Worm (Caenorhabditis elegans) whole organism, L1 larva: ENCODE data around the gene test-1.

ENCODE experiments used
- C04F5.9 ChIP-seq: sonication (generic microtip); optimal IDR thresholded peaks from 2 replicates; lab custom pipeline; 2016; ENCODE audit warnings: missing genetic modification characterization, missing compliant biosample characterization
- C34B4.2 ChIP-seq: sonication (generic microtip); optimal IDR thresholded peaks from 2 replicates; lab custom pipeline; 2017; ENCODE audit warnings: mild to moderate bottlenecking, missing genetic modification characterization, missing compliant biosample characterization
- Y116A8C.19 ChIP-seq: sonication (generic microtip); optimal IDR thresholded peaks from 2 replicates; lab custom pipeline; 2016; ENCODE audit warnings: missing compliant biosample characterization, missing genetic modification characterization, borderline replicate concordance
- ama-1 ChIP-seq: fragments of 150-350 bp; optimal IDR thresholded peaks from 2 replicates; lab custom pipeline; 2014
- blmp-1 ChIP-seq: fragments of 150-350 bp; optimal IDR thresholded peaks from 2 replicates; lab custom pipeline; 2014; ENCODE audit warnings: missing biosample characterization, missing genetic modification characterization
- ceh-8 ChIP-seq: fragments of 200-800 bp; sonication (Bioruptor generic); optimal IDR thresholded peaks from 2 replicates; lab custom pipeline; 2018; ENCODE audit warnings: mild to moderate bottlenecking, missing genetic modification characterization, moderate library complexity, missing compliant biosample characterization
- ceh-88 ChIP-seq: fragments of 200-800 bp; sonication (Bioruptor generic); IDR thresholded peaks from 2 replicates; pipeline ENCODE4 v1.3.6; 2022; ENCODE audit warnings: missing genetic modification characterization, missing compliant biosample characterization
- ceh-90 ChIP-seq: sonication (generic microtip); optimal IDR thresholded peaks from 2 replicates; lab custom pipeline; 2016; ENCODE audit warnings: missing genetic modification characterization, missing compliant biosample characterization
- ces-1 ChIP-seq: fragments of 150-350 bp; optimal IDR thresholded peaks from 2 replicates; lab custom pipeline; 2014; ENCODE audit warnings: missing biosample characterization, missing genetic modification reagents, missing genetic modification characterization
- dsc-1 ChIP-seq: sonication (generic microtip); optimal IDR thresholded peaks from 2 replicates; lab custom pipeline; 2016; ENCODE audit warnings: mild to moderate bottlenecking, missing genetic modification characterization, missing compliant biosample characterization
- efl-1 ChIP-seq, 4 experiments: fragments of 150-350 bp; optimal IDR thresholded peaks in 3 of 4; peaks in 1 of 4; 1 replicate in 1 of 4; 2 replicates in 3 of 4; lab custom pipeline; 2014; ENCODE audit warnings: missing biosample characterization in 2 of 4, missing genetic modification characterization in 2 of 4, missing genetic modification reagents in 2 of 4
- efl-3 ChIP-seq: fragments of 200-800 bp; sonication (Bioruptor generic); optimal IDR thresholded peaks from 2 replicates; lab custom pipeline; 2018; ENCODE audit warnings: mild to moderate bottlenecking, missing genetic modification characterization, missing compliant biosample characterization
- egl-13 ChIP-seq: sonication (generic microtip); optimal IDR thresholded peaks from 2 replicates; lab custom pipeline; 2016; ENCODE audit warnings: missing genotype, missing genetic modification reagents, missing genetic modification characterization, missing compliant biosample characterization
- elt-2 ChIP-seq: sonication (generic microtip); optimal IDR thresholded peaks from 2 replicates; lab custom pipeline; 2016; ENCODE audit warnings: missing genetic modification characterization, mild to moderate bottlenecking, inconsistent platforms, missing compliant biosample characterization, missing genetic modification reagents
- ets-5 ChIP-seq: fragments of 200-800 bp; sonication (Bioruptor generic); IDR thresholded peaks from 2 replicates; pipeline ENCODE4 v1.3.6; 2022; ENCODE audit warnings: missing genetic modification characterization, missing compliant biosample characterization
- fkh-10 ChIP-seq: sonication (generic microtip); optimal IDR thresholded peaks from 2 replicates; lab custom pipeline; 2017; ENCODE audit warnings: missing biosample characterization, missing genetic modification reagents, missing genetic modification characterization
- fos-1 ChIP-seq: fragments of 150-350 bp; optimal IDR thresholded peaks from 2 replicates; lab custom pipeline; 2014; ENCODE audit warnings: missing biosample characterization, missing genetic modification characterization
- hlh-17 ChIP-seq: fragments of 200-800 bp; sonication (Bioruptor generic); optimal IDR thresholded peaks from 2 replicates; lab custom pipeline; 2018; ENCODE audit warnings: missing genetic modification characterization, mild to moderate bottlenecking, missing compliant biosample characterization, moderate library complexity, borderline replicate concordance
- hlh-4 ChIP-seq: sonication (generic microtip); optimal IDR thresholded peaks from 2 replicates; lab custom pipeline; 2016; ENCODE audit warnings: mild to moderate bottlenecking, missing genetic modification characterization, missing compliant biosample characterization
- irx-1 ChIP-seq: sonication (generic microtip); optimal IDR thresholded peaks from 2 replicates; lab custom pipeline; 2016; ENCODE audit warnings: missing genetic modification characterization, missing compliant biosample characterization
- jun-1 ChIP-seq: fragments of 150-350 bp; optimal IDR thresholded peaks from 2 replicates; lab custom pipeline; 2014; ENCODE audit warnings: missing biosample characterization, missing genetic modification reagents, missing genetic modification characterization
- lin-13 ChIP-seq: fragments of 150-350 bp; optimal IDR thresholded peaks from 2 replicates; lab custom pipeline; 2014; ENCODE audit warnings: missing biosample characterization, missing genetic modification reagents, missing genetic modification characterization
- lin-15B ChIP-seq: fragments of 150-350 bp; sonication (generic microtip); optimal IDR thresholded peaks from 3 replicates; lab custom pipeline; 2014; ENCODE audit warnings: missing biosample characterization, missing genetic modification characterization
- mab-9 ChIP-seq: fragments of 200-800 bp; sonication (Bioruptor generic); IDR thresholded peaks from 2 replicates; pipeline ENCODE4 v1.3.6; 2022; ENCODE audit warnings: missing genetic modification reagents, missing genetic modification characterization, missing compliant biosample characterization
- mef-2 ChIP-seq: fragments of 150-350 bp; optimal IDR thresholded peaks from 2 replicates; lab custom pipeline; 2014; ENCODE audit warnings: missing biosample characterization, missing genetic modification characterization
- nhr-11 ChIP-seq: fragments of 150-350 bp; optimal IDR thresholded peaks from 2 replicates; lab custom pipeline; 2014; ENCODE audit warnings: missing biosample characterization, missing genetic modification characterization
- nhr-12 ChIP-seq: sonication (generic microtip); optimal IDR thresholded peaks from 2 replicates; lab custom pipeline; 2017; ENCODE audit warnings: missing biosample characterization, missing genetic modification characterization
- nhr-19 ChIP-seq: fragments of 200-800 bp; sonication (Bioruptor generic); conservative IDR thresholded peaks from 2 replicates; pipeline ENCODE4 v1.3.6; 2022; ENCODE audit warnings: missing genetic modification characterization, missing compliant biosample characterization
- nhr-237 ChIP-seq: fragments of 150-350 bp; optimal IDR thresholded peaks from 2 replicates; lab custom pipeline; 2014; ENCODE audit warnings: missing biosample characterization, missing genetic modification characterization
- nhr-71 ChIP-seq: sonication (generic microtip); optimal IDR thresholded peaks from 2 replicates; lab custom pipeline; 2016; ENCODE audit warnings: mild to moderate bottlenecking, missing genetic modification characterization, moderate library complexity, missing compliant biosample characterization
- nhr-77 ChIP-seq: fragments of 150-350 bp; optimal IDR thresholded peaks from 2 replicates; lab custom pipeline; 2014; ENCODE audit warnings: missing biosample characterization, missing genetic modification characterization
- nhr-85 ChIP-seq: sonication (generic microtip); peaks from one replicate; lab custom pipeline; 2016; ENCODE audit warnings: missing genetic modification characterization, inconsistent platforms, missing compliant biosample characterization
- nhr-90 ChIP-seq: sonication (generic microtip); optimal IDR thresholded peaks from 2 replicates; lab custom pipeline; 2016; ENCODE audit warnings: mild to moderate bottlenecking, missing genetic modification characterization, missing compliant biosample characterization; ENCODE audit not compliant: poor library complexity
- rnt-1 ChIP-seq: sonication (generic microtip); optimal IDR thresholded peaks from 2 replicates; lab custom pipeline; 2016; ENCODE audit warnings: mild to moderate bottlenecking, missing genetic modification characterization, moderate library complexity, missing compliant biosample characterization
- snpc-4 ChIP-seq: fragments of 150-350 bp; optimal IDR thresholded peaks from 2 replicates; lab custom pipeline; 2014; ENCODE audit warnings: missing biosample characterization, missing genetic modification characterization
- snu-23 ChIP-seq: sonication (generic microtip); optimal IDR thresholded peaks from 2 replicates; lab custom pipeline; 2016; ENCODE audit warnings: missing genetic modification characterization, missing compliant biosample characterization
- sptf-1 ChIP-seq: fragments of 150-350 bp; optimal IDR thresholded peaks from 2 replicates; lab custom pipeline; 2014; ENCODE audit warnings: missing biosample characterization, missing genetic modification characterization
- swsn-7 ChIP-seq: sonication (generic microtip); optimal IDR thresholded peaks from 2 replicates; lab custom pipeline; 2016; ENCODE audit warnings: missing genetic modification characterization, missing compliant biosample characterization
- tlp-1 ChIP-seq: fragments of 150-350 bp; optimal IDR thresholded peaks from 2 replicates; lab custom pipeline; 2014; ENCODE audit warnings: missing biosample characterization, missing genetic modification characterization
- unc-130 ChIP-seq: fragments of 150-350 bp; optimal IDR thresholded peaks from 2 replicates; lab custom pipeline; 2017; ENCODE audit warnings: missing biosample characterization, missing genetic modification characterization, inconsistent platforms
- unc-30 ChIP-seq: sonication (generic microtip); optimal IDR thresholded peaks from 2 replicates; lab custom pipeline; 2017; ENCODE audit warnings: missing biosample characterization, missing genetic modification characterization
- unc-98 ChIP-seq: fragments of 200-800 bp; sonication (Bioruptor generic); IDR thresholded peaks from 2 replicates; pipeline ENCODE4 v1.3.6; 2022; ENCODE audit warnings: missing genetic modification characterization, missing compliant biosample characterization
- zip-4 ChIP-seq: fragments of 200-800 bp; sonication (Bioruptor generic); optimal IDR thresholded peaks from 2 replicates; lab custom pipeline; 2018; ENCODE audit warnings: mild to moderate bottlenecking, missing genetic modification characterization, moderate library complexity, missing compliant biosample characterization
- ztf-4 ChIP-seq: fragments of 150-350 bp; optimal IDR thresholded peaks from 2 replicates; lab custom pipeline; 2014; ENCODE audit warnings: missing biosample characterization, missing genetic modification characterization

Gene test-1

DNA sequence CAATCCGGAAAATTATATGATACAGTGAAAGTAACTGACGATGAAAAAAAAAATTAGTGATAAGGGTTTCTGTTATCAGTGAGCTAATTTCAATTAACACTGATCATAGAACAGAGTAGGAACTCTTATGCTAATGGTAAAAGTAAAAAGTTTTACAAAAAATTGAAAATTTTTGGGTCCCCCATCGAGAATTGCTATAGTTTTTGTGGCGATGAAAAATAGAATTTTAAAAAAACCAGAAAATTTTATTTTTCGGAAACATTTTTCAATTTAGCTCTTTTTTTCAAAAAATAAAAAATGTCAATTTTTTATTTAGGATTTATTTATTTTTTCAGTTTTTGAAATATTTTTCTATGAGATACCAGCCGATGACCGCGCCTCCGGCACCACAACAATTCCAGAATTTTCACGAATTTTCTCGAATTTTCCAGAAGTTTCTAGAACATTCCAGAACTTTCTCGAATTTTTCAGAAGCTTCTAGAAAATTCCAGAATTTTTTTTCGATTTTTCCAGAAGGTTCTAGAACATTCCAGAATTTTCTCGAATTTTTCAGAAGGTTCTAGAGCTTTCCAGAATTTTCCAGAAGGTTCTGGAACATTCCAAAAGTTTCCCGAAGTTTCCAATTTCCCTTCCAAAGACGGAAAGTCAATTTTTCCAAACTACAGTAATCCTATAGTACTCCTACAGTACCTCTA is 23.2 kb upstream of the test-1 start, which contains the start of gene C23H5.8:
Gene C23H5.8 (minus strand): TSS at position 51 of the 695 bp plus-strand sequence.
- TF ChIP-seq elt-2 (tag; lab: Kevin White, UChicago) (peak; percentile 15), irx-1 (tag; lab: Kevin White, UChicago) (no peak)

- TF ChIP-seq nhr-85 (tag; lab: Kevin White, UChicago) (no peak), mef-2 (tag; lab: Kevin White, UChicago) (no peak), nhr-77 (tag; lab: Kevin White, UChicago) (no peak), lin-13 (GFP tag; lab: Kevin White, UChicago) (no peak), C34B4.2 (tag; lab: Kevin White, UChicago) (no peak), unc-130 (tag; lab: Kevin White, UChicago) (no peak), jun-1 (tag; lab: Kevin White, UChicago) (no peak), ztf-4 (no peak), nhr-12 (tag; lab: Kevin White, UChicago) (no peak), nhr-71 (tag; lab: Kevin White, UChicago) (no peak), blmp-1 (tag; lab: Kevin White, UChicago) (no peak), ceh-88 (GFP tag; lab: Robert Waterston, UW) (no peak), unc-30 (tag; lab: Kevin White, UChicago) (no peak), egl-13 (tag; lab: Kevin White, UChicago) (no peak), C04F5.9 (no peak), nhr-90 (tag; lab: Kevin White, UChicago) (no peak), tlp-1 (tag; lab: Kevin White, UChicago) (no peak), swsn-7 (tag; lab: Kevin White, UChicago) (no peak)
These were observed 22.4 kb upstream of the test-1 start, which contains the start of gene xbx-4 for ce11 chrIV:2114337-2114736. TSS of gene xbx-4 (plus strand) at chrIV:2114637.

ce11 chrIV:2117268-2117667 is 19.5 kb upstream of the test-1 start:
- TF ChIP-seq dsc-1 (tag; lab: Kevin White, UChicago) (peak; percentile 90), lin-13 (GFP tag; lab: Kevin White, UChicago) (no peak)

- no peak for TF ChIP-seq mab-9 (GFP tag; lab: Robert Waterston, UW)
- no peak for TF ChIP-seq ceh-90
- TF ChIP-seq dsc-1 (tag; lab: Kevin White, UChicago), result no peak
- no peak for TF ChIP-seq blmp-1 (tag; lab: Kevin White, UChicago)
- no peak for TF ChIP-seq fkh-10 (GFP tag; lab: Kevin White, UChicago)
- TF ChIP-seq ets-5, result no peak
- no peak for TF ChIP-seq fos-1 (tag; lab: Kevin White, UChicago)
- no peak for TF ChIP-seq nhr-11 (tag; lab: Kevin White, UChicago)
- TF ChIP-seq hlh-4, result no peak
- no peak for TF ChIP-seq mef-2 (tag; lab: Kevin White, UChicago)
- no peak for TF ChIP-seq efl-3 (GFP tag; lab: Kevin White, UChicago)
- no peak for TF ChIP-seq snpc-4 (tag; lab: Kevin White, UChicago)
- no peak for TF ChIP-seq hlh-17
- TF ChIP-seq jun-1 (tag; lab: Kevin White, UChicago), result no peak
- no peak for TF ChIP-seq egl-13 (tag; lab: Kevin White, UChicago)
- TF ChIP-seq elt-2 (tag; lab: Kevin White, UChicago), result no peak
- no peak for TF ChIP-seq rnt-1 (tag; lab: Kevin White, UChicago)
- TF ChIP-seq swsn-7 (tag; lab: Kevin White, UChicago), result no peak
- no peak for TF ChIP-seq snu-23 (GFP tag; lab: Kevin White, UChicago)
- TF ChIP-seq tlp-1 (tag; lab: Kevin White, UChicago), result no peak
These were observed 14.3 kb upstream of the test-1 start, which contains the start of gene glb-7 for ce11 chrIV:2122488-2122887. TSS of gene glb-7 (plus strand) at chrIV:2122788.

DNA sequence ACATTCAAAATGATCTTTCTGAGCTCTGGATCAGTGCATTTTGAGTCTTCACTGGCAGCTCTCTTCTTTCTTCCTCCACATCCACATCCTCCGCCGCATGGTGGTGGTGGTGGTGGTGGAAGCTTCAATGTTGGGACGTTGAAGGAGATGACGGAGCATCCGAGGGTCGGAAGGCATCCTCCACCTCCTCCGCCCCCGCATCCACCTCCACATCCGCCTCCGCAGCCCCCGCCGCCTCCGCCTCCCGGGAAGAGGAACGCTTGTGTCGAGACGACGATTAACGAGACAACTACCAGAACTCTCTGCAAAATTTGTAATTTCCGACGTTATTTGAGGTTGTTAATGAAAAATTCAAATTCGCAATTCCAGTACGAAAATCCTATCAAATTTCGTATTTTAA is 9.4 kb upstream of the test-1 start:
- TF ChIP-seq nhr-237 (tag; lab: Kevin White, UChicago) (no peak), Y116A8C.19 (no peak), ama-1 (lab: Kevin White, UChicago) (no peak), fos-1 (tag; lab: Kevin White, UChicago) (no peak), nhr-11 (tag; lab: Kevin White, UChicago) (no peak), unc-98 (GFP tag; lab: Robert Waterston, UW) (no peak), efl-1 (optimal IDR thresholded peaks at IDR 0.05; lab: Kevin White, UChicago) (no peak), efl-1 (GFP tag; optimal IDR thresholded peaks at IDR 0.05 in 1 of 2; lab: Kevin White, UChicago) (peak in 1 of 2 experiments; percentile 35), mab-9 (GFP tag; lab: Robert Waterston, UW) (no peak), sptf-1 (tag; lab: Kevin White, UChicago) (no peak), nhr-19 (no peak), ceh-8 (GFP tag; lab: Kevin White, UChicago) (peak; percentile 42), ces-1 (GFP tag; lab: Kevin White, UChicago) (no peak), zip-4 (GFP tag; lab: Kevin White, UChicago) (no peak), lin-15B (tag; lab: Kevin White, UChicago) (no peak), unc-130 (tag; lab: Kevin White, UChicago) (no peak), tlp-1 (tag; lab: Kevin White, UChicago) (no peak)
